Fruit fly (Drosophila melanogaster) whole organism, embryonic: Measurements from ENCODE around the gene CG10035.

ENCODE experiments used
- C15 ChIP-seq: fragments of 200-800 bp; sonication (Bioruptor generic); IDR thresholded peaks from 3 replicates; pipeline ENCODE4 v1.3.6; 2022; ENCODE audit warnings: missing biosample characterization, missing genetic modification characterization
- CG1024 ChIP-seq: fragments of 200-800 bp; sonication (Bioruptor generic); IDR thresholded peaks from 2 replicates; pipeline ENCODE4 v1.3.6; 2022; ENCODE audit warnings: missing biosample characterization, missing genetic modification characterization
- CG12942 ChIP-seq: fragments of 200-800 bp; sonication (Bioruptor generic); optimal IDR thresholded peaks from 3 replicates; lab custom pipeline; 2016; ENCODE audit warnings: missing biosample characterization, missing genetic modification characterization
- CG14667 ChIP-seq: fragments of 200-800 bp; sonication (Bioruptor generic); IDR thresholded peaks from 2 replicates; pipeline ENCODE4 v1.3.6; 2022; ENCODE audit warnings: missing biosample characterization, missing genetic modification characterization
- CG17385 ChIP-seq: fragments of 200-800 bp; sonication (Bioruptor generic); optimal IDR thresholded peaks from 3 replicates; lab custom pipeline; 2018; ENCODE audit warnings: missing biosample characterization, mild to moderate bottlenecking, missing genetic modification characterization
- ewg ChIP-seq: fragments of 200-800 bp; sonication (Bioruptor generic); optimal IDR thresholded peaks from 3 replicates; lab custom pipeline; 2017; ENCODE audit warnings: mild to moderate bottlenecking, missing biosample characterization, missing genetic modification reagents, missing genetic modification characterization
- nerfin-1 ChIP-seq: fragments of 200-800 bp; sonication (Bioruptor generic); optimal IDR thresholded peaks from 3 replicates; lab custom pipeline; 2019; ENCODE audit warnings: missing biosample characterization, mild to moderate bottlenecking, missing genetic modification characterization, moderate library complexity
- org-1 ChIP-seq: fragments of 200-800 bp; sonication (Bioruptor generic); optimal IDR thresholded peaks from 2 replicates; lab custom pipeline; 2017; ENCODE audit warnings: missing biosample characterization, missing genetic modification characterization

- no peak for TF ChIP-seq nerfin-1
- no peak for TF ChIP-seq CG12942
- TF ChIP-seq ewg: peak; percentile 21
- TF ChIP-seq CG1024 (GFP tag; lab: Robert Waterston, UW): no peak
- no peak for TF ChIP-seq CG14667 (GFP tag; lab: Robert Waterston, UW)
- TF ChIP-seq org-1: peak; percentile 25
- TF ChIP-seq CG17385 (GFP tag; lab: Kevin White, UChicago): no peak
- TF ChIP-seq C15 (GFP tag; lab: Robert Waterston, UW): no peak
These were observed 13.2 kb downstream of the CG10035 start, which contains the start of gene GstD1 for dm6 chr3R:12369135-12369792.
